Worm (Caenorhabditis elegans) whole organism, young adult: ENCODE results near the gene F58B3.4.

Experiments
- F33H1.4 ChIP-seq: fragments of 200-800 bp; sonication (Bioruptor generic); IDR thresholded peaks from 2 replicates; pipeline ENCODE4 v1.3.6; 2022; ENCODE audit warnings: missing genetic modification reagents, missing genetic modification characterization, missing compliant biosample characterization
- F37B4.10 ChIP-seq: fragments of 200-800 bp; sonication (Bioruptor generic); IDR thresholded peaks from 2 replicates; pipeline ENCODE4 v1.3.6; 2022; ENCODE audit warnings: missing genetic modification characterization, missing compliant biosample characterization
- Y67H2A.10 ChIP-seq: fragments of 200-800 bp; sonication (Bioruptor generic); conservative IDR thresholded peaks from 2 replicates; pipeline ENCODE4 v1.3.6; 2022; ENCODE audit warnings: missing genetic modification reagents, missing genetic modification characterization, missing compliant biosample characterization
- attf-6 ChIP-seq: fragments of 200-800 bp; sonication (Bioruptor generic); IDR thresholded peaks from 2 replicates; pipeline ENCODE4 v1.3.6; 2022; ENCODE audit warnings: missing genetic modification reagents, missing genetic modification characterization, missing compliant biosample characterization
- ceh-27 ChIP-seq: fragments of 200-800 bp; sonication (Bioruptor generic); optimal IDR thresholded peaks from 2 replicates; lab custom pipeline; 2018; ENCODE audit warnings: mild to moderate bottlenecking, missing genetic modification characterization, moderate library complexity, missing compliant biosample characterization
- ceh-40 ChIP-seq: fragments of 200-800 bp; sonication (Bioruptor generic); IDR thresholded peaks from 2 replicates; pipeline ENCODE4 v1.3.6; 2022; ENCODE audit warnings: missing genetic modification characterization, missing compliant biosample characterization
- ceh-79 ChIP-seq: sonication (generic microtip); optimal IDR thresholded peaks from 2 replicates; lab custom pipeline; 2017; ENCODE audit warnings: mild to moderate bottlenecking, missing genetic modification characterization, missing compliant biosample characterization
- chd-7 ChIP-seq: sonication (generic microtip); optimal IDR thresholded peaks from 2 replicates; lab custom pipeline; 2016; ENCODE audit warnings: mild to moderate bottlenecking, missing genetic modification characterization, moderate library complexity, missing compliant biosample characterization
- dpl-1 ChIP-seq: fragments of 150-350 bp; optimal IDR thresholded peaks from 2 replicates; lab custom pipeline; 2014; ENCODE audit warnings: missing biosample characterization, missing genetic modification reagents, missing genetic modification characterization
- efl-1 ChIP-seq: fragments of 150-350 bp; optimal IDR thresholded peaks from 2 replicates; lab custom pipeline; 2014; ENCODE audit warnings: missing biosample characterization, missing genetic modification reagents, missing genetic modification characterization
- egrh-3 ChIP-seq: fragments of 200-800 bp; sonication (Bioruptor generic); IDR thresholded peaks from 2 replicates; pipeline ENCODE4 v1.3.6; 2022; ENCODE audit warnings: missing genetic modification reagents, missing genetic modification characterization, missing compliant biosample characterization
- ets-4 ChIP-seq: fragments of 200-800 bp; sonication (Bioruptor generic); optimal IDR thresholded peaks from 2 replicates; lab custom pipeline; 2018; ENCODE audit warnings: mild to moderate bottlenecking, missing genetic modification characterization, missing compliant biosample characterization
- hlh-26 ChIP-seq: fragments of 200-800 bp; sonication (Bioruptor generic); conservative IDR thresholded peaks from 2 replicates; pipeline ENCODE4 v1.3.6; 2022; ENCODE audit warnings: missing genetic modification reagents, missing genetic modification characterization, missing compliant biosample characterization
- let-607 ChIP-seq, 2 experiments: fragments of 200-800 bp in 1 of 2; sonication (Bioruptor generic) in 1 of 2; sonication (generic microtip) in 1 of 2; optimal IDR thresholded peaks; 2 replicates each; lab custom pipeline; 2016 to 2018; ENCODE audit warnings: mild to moderate bottlenecking in 2 of 2, missing compliant biosample characterization in 2 of 2, missing genetic modification characterization in 2 of 2, moderate library complexity in 2 of 2, missing genotype in 1 of 2
- lir-1 ChIP-seq: fragments of 200-800 bp; sonication (Bioruptor generic); conservative IDR thresholded peaks from 2 replicates; pipeline ENCODE4 v1.3.6; 2022; ENCODE audit warnings: missing genetic modification reagents, missing genetic modification characterization, missing compliant biosample characterization
- lsl-1 ChIP-seq: fragments of 200-800 bp; sonication (Bioruptor generic); optimal IDR thresholded peaks from 2 replicates; lab custom pipeline; 2018; ENCODE audit warnings: mild to moderate bottlenecking, missing genetic modification characterization, moderate library complexity, missing compliant biosample characterization
- madf-3 ChIP-seq: fragments of 200-800 bp; sonication (Bioruptor generic); IDR thresholded peaks from 2 replicates; pipeline ENCODE4 v1.3.6; 2022; ENCODE audit warnings: missing genetic modification reagents, missing genetic modification characterization, missing compliant biosample characterization
- madf-6 ChIP-seq: fragments of 200-800 bp; sonication (Bioruptor generic); IDR thresholded peaks from 2 replicates; pipeline ENCODE4 v1.3.6; 2022; ENCODE audit warnings: missing genetic modification reagents, missing genetic modification characterization, missing compliant biosample characterization
- mxl-1 ChIP-seq: sonication (generic microtip); optimal IDR thresholded peaks from 2 replicates; lab custom pipeline; 2016; ENCODE audit warnings: missing genetic modification characterization, missing compliant biosample characterization
- nhr-80 ChIP-seq: sonication (generic microtip); optimal IDR thresholded peaks from 2 replicates; lab custom pipeline; 2016; ENCODE audit warnings: missing genetic modification characterization, missing compliant biosample characterization
- rec-8 ChIP-seq, 2 experiments: sonication (generic microtip); optimal IDR thresholded peaks; 2 replicates each; lab custom pipeline; 2016; ENCODE audit warnings: mild to moderate bottlenecking in 2 of 2, missing genetic modification characterization in 2 of 2, missing genetic modification reagents in 2 of 2, missing genotype in 2 of 2, missing biosample characterization in 1 of 2, missing compliant biosample characterization in 1 of 2, moderate library complexity in 1 of 2
- repo-1 ChIP-seq: sonication (generic microtip); optimal IDR thresholded peaks from 2 replicates; lab custom pipeline; 2017; ENCODE audit warnings: mild to moderate bottlenecking, missing genetic modification characterization, missing compliant biosample characterization
- rpc-1 ChIP-seq, 2 experiments: fragments of 150-350 bp in 1 of 2; sonication (generic microtip) in 1 of 2; optimal IDR thresholded peaks; 2 replicates each; lab custom pipeline; 2014 to 2018; ENCODE audit warnings: missing biosample characterization in 1 of 2, missing genetic modification characterization in 1 of 2, missing genetic modification reagents in 1 of 2, missing genotype in 1 of 2
- snpc-1.1 ChIP-seq: sonication (generic microtip); optimal IDR thresholded peaks from 2 replicates; lab custom pipeline; 2017; ENCODE audit warnings: missing genetic modification characterization, mild to moderate bottlenecking, missing compliant biosample characterization, antibody characterized with exemption, moderate library complexity, missing genotype, missing genetic modification reagents; ENCODE audit not compliant: insufficient read depth
- snpc-3.4 ChIP-seq: sonication (generic microtip); optimal IDR thresholded peaks from 2 replicates; lab custom pipeline; 2017; ENCODE audit warnings: missing genetic modification characterization, mild to moderate bottlenecking, missing compliant biosample characterization, antibody characterized with exemption, moderate library complexity, missing genotype, missing genetic modification reagents
- snpc-4 ChIP-seq, 5 experiments: fragments of 150-350 bp in 1 of 5; sonication (generic microtip) in 4 of 5; optimal IDR thresholded peaks; 2 replicates each; lab custom pipeline; 2014 to 2018; ENCODE audit warnings: missing genetic modification characterization in 5 of 5, missing biosample characterization in 3 of 5, antibody characterized with exemption in 2 of 5, mild to moderate bottlenecking in 2 of 5, missing compliant biosample characterization in 2 of 5, missing genotype in 2 of 5, moderate library complexity in 2 of 5, missing genetic modification reagents in 1 of 5
- tlf-1 ChIP-seq: fragments of 200-800 bp; sonication (Bioruptor generic); optimal IDR thresholded peaks from 2 replicates; lab custom pipeline; 2018; ENCODE audit warnings: mild to moderate bottlenecking, missing genetic modification characterization, missing compliant biosample characterization
- unc-130 ChIP-seq: sonication (generic microtip); optimal IDR thresholded peaks from 2 replicates; lab custom pipeline; 2016; ENCODE audit warnings: missing genetic modification reagents, missing genetic modification characterization, missing compliant biosample characterization
- zfh-2 ChIP-seq: fragments of 200-800 bp; sonication (Bioruptor generic); conservative IDR thresholded peaks from 2 replicates; pipeline ENCODE4 v1.3.6; 2022; ENCODE audit warnings: missing genetic modification reagents, missing genetic modification characterization, missing compliant biosample characterization

Gene F58B3.4

DNA sequence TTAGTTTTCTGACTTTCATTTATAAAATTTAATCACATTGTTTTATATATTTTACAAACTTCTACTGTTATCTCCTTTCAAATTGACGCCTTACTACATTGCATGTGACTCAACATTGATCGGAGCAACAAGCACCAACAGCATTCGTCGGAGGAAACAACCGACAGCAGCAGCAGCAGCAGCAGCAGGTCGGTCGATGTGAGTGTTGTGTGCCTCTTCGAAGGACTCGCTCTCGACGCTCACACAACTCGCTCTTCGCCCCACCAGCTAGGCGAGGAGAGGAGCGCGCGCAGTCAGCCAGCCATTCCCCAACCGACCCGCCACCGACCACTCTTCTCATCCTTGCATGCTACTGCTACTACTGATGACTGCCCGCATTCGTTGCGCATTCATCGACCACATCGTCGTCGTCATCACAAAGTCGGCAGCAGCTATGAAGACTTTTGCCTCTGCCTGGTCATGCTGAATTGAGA is 47.7 kb downstream of the F58B3.4 start, which contains the start of gene F12F6.1 (continued):
- TF ChIP-seq F37B4.10 (GFP tag; lab: Robert Waterston, UW) (0 out of 2 replicates have a peak, but pooled peaks have one; percentile 16), attf-6 (GFP tag; lab: Robert Waterston, UW) (0 out of 2 replicates have a peak, but pooled peaks have one; percentile 23), unc-130 (GFP tag; lab: Kevin White, UChicago) (no peak), hlh-26 (GFP tag; lab: Robert Waterston, UW) (no peak), chd-7 (tag; lab: Kevin White, UChicago) (no peak), snpc-4 (GFP tag; optimal IDR thresholded peaks at IDR 0.05; lab: Kevin White, UChicago) (no peak), snpc-4 (tag; optimal IDR thresholded peaks at IDR 0.05; lab: Kevin White, UChicago) (no peak)

DNA sequence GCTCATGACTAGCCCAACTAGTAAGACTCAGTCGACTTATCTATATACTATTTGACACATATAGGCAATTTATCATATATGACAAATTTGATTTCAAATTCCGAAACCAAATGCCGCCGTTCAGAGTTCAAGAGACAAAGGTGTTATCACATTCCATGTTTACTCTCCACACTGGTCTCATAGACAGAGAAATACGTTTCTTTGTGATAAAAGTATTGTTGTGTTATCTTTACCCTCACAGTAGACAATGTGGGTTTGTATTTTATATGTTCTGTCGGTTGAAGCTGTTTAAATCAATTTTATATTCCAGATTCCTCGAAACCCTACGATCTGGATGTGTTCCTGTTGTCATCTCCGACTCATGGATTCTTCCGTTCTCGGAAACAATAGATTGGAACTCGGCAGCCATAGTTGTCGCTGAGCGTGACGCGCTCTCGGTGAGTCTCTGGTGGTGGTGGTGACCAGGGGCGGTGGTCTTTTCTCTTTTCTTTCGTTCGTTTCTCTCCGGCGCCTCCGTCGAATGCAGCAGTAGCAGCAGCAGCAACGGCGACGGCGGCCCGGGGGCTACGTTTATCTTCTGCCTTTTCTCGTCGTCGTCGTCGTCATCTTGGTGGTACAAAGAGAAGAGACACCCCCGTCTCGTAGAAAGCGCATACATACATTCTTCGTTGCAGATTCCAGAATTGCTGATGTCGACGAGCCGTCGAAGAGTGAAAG is 49.0 kb downstream of the F58B3.4 start:
- no peak for TF ChIP-seq efl-1
- no peak for TF ChIP-seq lir-1 (GFP tag; lab: Robert Waterston, UW)
- no peak for TF ChIP-seq F33H1.4 (GFP tag; lab: Robert Waterston, UW)
- TF ChIP-seq unc-130 (GFP tag; lab: Kevin White, UChicago): no peak
- no peak for TF ChIP-seq Y67H2A.10 (GFP tag; lab: Robert Waterston, UW)
- peak; percentile 84 for TF ChIP-seq zfh-2 (GFP tag; lab: Robert Waterston, UW)
- TF ChIP-seq madf-3 (GFP tag; lab: Robert Waterston, UW): no peak
- peak; percentile 49; the same call in 1 of the 2 replicates for TF ChIP-seq egrh-3 (GFP tag; lab: Robert Waterston, UW)
- no peak for TF ChIP-seq ceh-27 (GFP tag; lab: Kevin White, UChicago)
- TF ChIP-seq mxl-1 (tag; lab: Kevin White, UChicago): no peak
- no peak for TF ChIP-seq let-607 (tag; optimal IDR thresholded peaks at IDR 0.05; lab: Kevin White, UChicago)
- TF ChIP-seq madf-6 (GFP tag; lab: Robert Waterston, UW): no peak
- TF ChIP-seq rec-8 (tag; optimal IDR thresholded peaks at IDR 0.05; lab: Kevin White, UChicago): no peak
- no peak for TF ChIP-seq ceh-79
- TF ChIP-seq ceh-40 (GFP tag; lab: Robert Waterston, UW): no peak
- no peak for TF ChIP-seq snpc-1.1 (tag; lab: Kevin White, UChicago)
- TF ChIP-seq repo-1 (tag; lab: Kevin White, UChicago): no peak
- no peak for TF ChIP-seq snpc-3.4 (tag; lab: Kevin White, UChicago)
- no peak for TF ChIP-seq dpl-1 (GFP tag; lab: Kevin White, UChicago)
- no peak for TF ChIP-seq tlf-1 (GFP tag; lab: Kevin White, UChicago)
- TF ChIP-seq ets-4: no peak
- TF ChIP-seq nhr-80: peak; percentile 6
- no peak for TF ChIP-seq rpc-1 (optimal IDR thresholded peaks at IDR 0.05; lab: Kevin White, UChicago)
- no peak for TF ChIP-seq rpc-1 (tag; optimal IDR thresholded peaks at IDR 0.05; lab: Kevin White, UChicago)
- no peak for TF ChIP-seq lsl-1 (GFP tag; lab: Kevin White, UChicago)
